Fruit fly (Drosophila melanogaster) whole organism, prepupa: ENCODE data around the gene CG6195.

ENCODE experiments used
- Blimp-1 ChIP-seq: fragments of 200-800 bp; sonication (Bioruptor generic); optimal IDR thresholded peaks from 3 replicates; lab custom pipeline; 2017; ENCODE audit warnings: missing biosample characterization, missing genetic modification characterization, mild to moderate bottlenecking, moderate library complexity, missing genetic modification reagents
- CG11762 ChIP-seq: fragments of 200-800 bp; sonication (Bioruptor generic); optimal IDR thresholded peaks from 3 replicates; lab custom pipeline; 2016; ENCODE audit warnings: missing biosample characterization, missing genetic modification characterization; ENCODE audit not compliant: insufficient read depth
- CG3919 ChIP-seq: fragments of 200-800 bp; sonication (Bioruptor generic); optimal IDR thresholded peaks from 3 replicates; lab custom pipeline; 2016; ENCODE audit warnings: missing biosample characterization, missing genetic modification characterization
- CG6792 ChIP-seq: fragments of 200-800 bp; sonication (Bioruptor generic); optimal IDR thresholded peaks from 3 replicates; lab custom pipeline; 2016; ENCODE audit warnings: missing biosample characterization, missing genetic modification characterization
- Eip78C ChIP-seq: fragments of 200-800 bp; sonication (Bioruptor generic); peaks from one replicate; lab custom pipeline; 2016; ENCODE audit warnings: missing biosample characterization, missing genetic modification characterization
- Ets96B ChIP-seq: fragments of 200-800 bp; optimal IDR thresholded peaks from 2 replicates; lab custom pipeline; 2019; ENCODE audit warnings: missing biosample characterization, mild to moderate bottlenecking, missing genetic modification characterization, moderate library complexity
- Hr39 ChIP-seq: fragments of 200-800 bp; sonication (Bioruptor generic); optimal IDR thresholded peaks from 2 replicates; lab custom pipeline; 2016; ENCODE audit warnings: missing biosample characterization, missing genetic modification characterization
- Hr4 ChIP-seq: fragments of 200-800 bp; sonication (Bioruptor generic); optimal IDR thresholded peaks from 3 replicates; lab custom pipeline; 2016; ENCODE audit warnings: missing biosample characterization, missing genetic modification characterization
- Smox ChIP-seq: fragments of 200-800 bp; sonication (Bioruptor generic); optimal IDR thresholded peaks from 3 replicates; lab custom pipeline; 2016; ENCODE audit warnings: missing biosample characterization, missing genetic modification characterization
- Sox102F ChIP-seq: fragments of 200-800 bp; sonication (Bioruptor generic); optimal IDR thresholded peaks from 2 replicates; lab custom pipeline; 2016; ENCODE audit warnings: missing biosample characterization, mild to moderate bottlenecking, missing genetic modification characterization
- dac ChIP-seq: fragments of 200-800 bp; sonication (Bioruptor generic); optimal IDR thresholded peaks from 2 replicates; lab custom pipeline; 2017; ENCODE audit warnings: missing biosample characterization, mild to moderate bottlenecking, missing genetic modification characterization

- TF ChIP-seq CG11762: no peak
- TF ChIP-seq Sox102F: peak; percentile 35
- TF ChIP-seq dac: no peak
- TF ChIP-seq Ets96B: peak; percentile 40
- TF ChIP-seq Hr4 (GFP tag; lab: Kevin White, UChicago): peak; percentile 24
- TF ChIP-seq CG6792: no peak
- TF ChIP-seq Eip78C: peak; percentile 80
- peak; percentile 14 for TF ChIP-seq CG3919 (GFP tag; lab: Kevin White, UChicago)
- peak; percentile 22 for TF ChIP-seq Smox
- no peak for TF ChIP-seq Blimp-1 (GFP tag; lab: Kevin White, UChicago)
- TF ChIP-seq Hr39 (GFP tag; lab: Kevin White, UChicago): peak; percentile 31
Measured at dm6 chr3R:19672905-19673304, 24.7 kb upstream of the CG6195 start.
